Worm (Caenorhabditis elegans) whole organism, midembryonic: Measurements from ENCODE around the gene nekl-3.

ENCODE experiments used
- flt-1 ChIP-seq: fragments of 200-800 bp; sonication (Bioruptor generic); IDR thresholded peaks from 2 replicates; pipeline ENCODE4 v1.3.6; 2022; ENCODE audit warnings: missing genetic modification characterization, missing compliant biosample characterization
- tab-1 ChIP-seq: fragments of 200-800 bp; sonication (Bioruptor generic); IDR thresholded peaks from 2 replicates; pipeline ENCODE4 v1.3.6; 2022; ENCODE audit warnings: missing genetic modification characterization, missing compliant biosample characterization
- ztf-23 ChIP-seq: fragments of 200-800 bp; sonication (Bioruptor generic); IDR thresholded peaks from 2 replicates; pipeline ENCODE4 v1.3.6; 2022; ENCODE audit warnings: missing genetic modification reagents, missing genetic modification characterization, missing compliant biosample characterization
- ztf-29 ChIP-seq: fragments of 200-800 bp; sonication (Bioruptor generic); IDR thresholded peaks from 2 replicates; pipeline ENCODE4 v1.3.6; 2022; ENCODE audit warnings: missing genetic modification reagents, missing genetic modification characterization, missing compliant biosample characterization

- TF ChIP-seq ztf-29 (GFP tag; lab: Robert Waterston, UW) (no peak), ztf-23 (no peak), flt-1 (GFP tag; lab: Robert Waterston, UW) (no peak), tab-1 (no peak)
Measured at ce11 chrX:12365388-12365787, 25.9 kb downstream of the nekl-3 start, which contains the start of gene F19H6.4.
